Worm (Caenorhabditis elegans): ENCODE measurements around the gene F38E9.6.

The F38E9.6 gene

ce11 chrX:16432143-16432542 is at the start of gene F38E9.6:
TSS of gene F38E9.6 (plus strand) at chrX:16432443.
- TF ChIP-seq unc-62 (GFP tag; optimal IDR thresholded peaks at IDR 0.05), result no peak

ce11 chrX:16383084-16383483 is 49.2 kb upstream of the F38E9.6 start:
- TF ChIP-seq unc-62 (GFP tag; optimal IDR thresholded peaks at IDR 0.05), result no peak

- TF ChIP-seq unc-62 (GFP tag; optimal IDR thresholded peaks at IDR 0.05), result no peak
These were observed 48.2 kb upstream of the F38E9.6 start for ce11 chrX:16384010-16384409.

ce11 chrX:16387206-16387605 is 45.0 kb upstream of the F38E9.6 start:
- no peak for TF ChIP-seq unc-62 (GFP tag; optimal IDR thresholded peaks at IDR 0.05)

ce11 chrX:16387690-16388361 is 44.4 kb upstream of the F38E9.6 start:
- no peak for TF ChIP-seq unc-62 (GFP tag; optimal IDR thresholded peaks at IDR 0.05)

ce11 chrX:16388362-16388761 is 43.9 kb upstream of the F38E9.6 start:
- no peak for TF ChIP-seq unc-62 (GFP tag; optimal IDR thresholded peaks at IDR 0.05)

- TF ChIP-seq unc-62 (GFP tag; optimal IDR thresholded peaks at IDR 0.05), result no peak
These were observed 43.0 kb upstream of the F38E9.6 start, which contains the start of gene let-2 for ce11 chrX:16389273-16389672. TSS of gene let-2 (minus strand) at chrX:16389340.

- TF ChIP-seq unc-62 (GFP tag; optimal IDR thresholded peaks at IDR 0.05), result no peak
These were observed 42.3 kb upstream of the F38E9.6 start for ce11 chrX:16389973-16390372.

- no peak for TF ChIP-seq unc-62 (GFP tag; optimal IDR thresholded peaks at IDR 0.05)
These were observed 41.1 kb upstream of the F38E9.6 start for ce11 chrX:16391110-16391509.

- no peak for TF ChIP-seq unc-62 (GFP tag; optimal IDR thresholded peaks at IDR 0.05)
These were observed 40.1 kb upstream of the F38E9.6 start for ce11 chrX:16392107-16392506.

- TF ChIP-seq unc-62 (GFP tag; optimal IDR thresholded peaks at IDR 0.05), result no peak
These were observed 33.8 kb upstream of the F38E9.6 start, which contains the start of gene F01G12.18 for ce11 chrX:16398420-16398925. TSS of gene F01G12.18 (minus strand) at chrX:16398470.

ce11 chrX:16400897-16401296 is 31.3 kb upstream of the F38E9.6 start:
- no peak for TF ChIP-seq unc-62 (GFP tag; optimal IDR thresholded peaks at IDR 0.05)

- no peak for TF ChIP-seq unc-62 (GFP tag; optimal IDR thresholded peaks at IDR 0.05)
These were observed 29.9 kb upstream of the F38E9.6 start for ce11 chrX:16402303-16402702.

ce11 chrX:16402787-16403186 is 29.5 kb upstream of the F38E9.6 start:
- no peak for TF ChIP-seq unc-62 (GFP tag; optimal IDR thresholded peaks at IDR 0.05)

- TF ChIP-seq unc-62 (GFP tag; optimal IDR thresholded peaks at IDR 0.05), result no peak
These were observed 28.8 kb upstream of the F38E9.6 start for ce11 chrX:16403424-16403823.

ce11 chrX:16404815-16405214 is 27.4 kb upstream of the F38E9.6 start:
- no peak for TF ChIP-seq unc-62 (GFP tag; optimal IDR thresholded peaks at IDR 0.05)

ce11 chrX:16406632-16407031 is 25.6 kb upstream of the F38E9.6 start:
- no peak for TF ChIP-seq unc-62 (GFP tag; optimal IDR thresholded peaks at IDR 0.05)

- no peak for TF ChIP-seq unc-62 (GFP tag; optimal IDR thresholded peaks at IDR 0.05)
These were observed 23.0 kb upstream of the F38E9.6 start for ce11 chrX:16409220-16409619.
